Worm (Caenorhabditis elegans) whole organism, mixed stage, embryonic: ENCODE data around the gene algn-9.

Source experiments
- ceh-83 ChIP-seq: fragments of 200-800 bp; sonication (Bioruptor generic); optimal IDR thresholded peaks from 2 replicates; lab custom pipeline; 2018; ENCODE audit warnings: mild to moderate bottlenecking, missing genetic modification characterization, missing compliant biosample characterization
- cnd-1 ChIP-seq: fragments of 200-800 bp; sonication (Bioruptor generic); optimal IDR thresholded peaks from 2 replicates; lab custom pipeline; 2018; ENCODE audit warnings: mild to moderate bottlenecking, missing genetic modification characterization, missing compliant biosample characterization
- hlh-1 ChIP-seq: fragments of 150-350 bp; optimal IDR thresholded peaks from 2 replicates; lab custom pipeline; 2014; ENCODE audit warnings: missing biosample characterization, missing genetic modification reagents, missing genetic modification characterization
- lin-13 ChIP-seq: fragments of 150-350 bp; optimal IDR thresholded peaks from 2 replicates; lab custom pipeline; 2014; ENCODE audit warnings: missing biosample characterization, missing genetic modification characterization
- lsy-2 ChIP-seq: fragments of 150-350 bp; optimal IDR thresholded peaks from 2 replicates; lab custom pipeline; 2014; ENCODE audit warnings: missing biosample characterization, missing genetic modification characterization
- nhr-12 ChIP-seq: fragments of 150-350 bp; optimal IDR thresholded peaks from 2 replicates; lab custom pipeline; 2014; ENCODE audit warnings: missing biosample characterization, missing genetic modification characterization
- nhr-237 ChIP-seq: fragments of 150-350 bp; optimal IDR thresholded peaks from 2 replicates; lab custom pipeline; 2014; ENCODE audit warnings: missing biosample characterization, missing genetic modification characterization
- nhr-28 ChIP-seq: fragments of 150-350 bp; optimal IDR thresholded peaks from 2 replicates; lab custom pipeline; 2014; ENCODE audit warnings: missing biosample characterization, missing genetic modification characterization
- pha-4 ChIP-seq: fragments of 150-350 bp; optimal IDR thresholded peaks from 2 replicates; lab custom pipeline; 2018; ENCODE audit warnings: missing biosample characterization, missing genetic modification reagents, missing genetic modification characterization
- snpc-4 ChIP-seq: fragments of 150-350 bp; optimal IDR thresholded peaks from 2 replicates; lab custom pipeline; 2014; ENCODE audit warnings: missing biosample characterization, missing genetic modification characterization
- sptf-1 ChIP-seq: sonication (generic microtip); optimal IDR thresholded peaks from 2 replicates; lab custom pipeline; 2017; ENCODE audit warnings: mild to moderate bottlenecking, missing genetic modification characterization, moderate library complexity, missing compliant biosample characterization
- unc-120 ChIP-seq: sonication (generic microtip); optimal IDR thresholded peaks from 2 replicates; lab custom pipeline; 2017; ENCODE audit warnings: missing genetic modification characterization, missing compliant biosample characterization; ENCODE audit not compliant: poor library complexity, severe bottlenecking
- unc-39 ChIP-seq: fragments of 150-350 bp; optimal IDR thresholded peaks from 2 replicates; lab custom pipeline; 2014; ENCODE audit warnings: missing biosample characterization, missing genetic modification characterization
- ztf-11 ChIP-seq: fragments of 150-350 bp; optimal IDR thresholded peaks from 2 replicates; lab custom pipeline; 2014; ENCODE audit warnings: missing biosample characterization, missing genetic modification characterization

- TF ChIP-seq snpc-4 (no peak), ceh-83 (GFP tag; lab: Kevin White, UChicago) (no peak), nhr-237 (no peak), pha-4 (tag; lab: Kevin White, UChicago) (no peak), lin-13 (tag; lab: Kevin White, UChicago) (no peak), nhr-28 (tag; lab: Kevin White, UChicago) (no peak), hlh-1 (tag; lab: Kevin White, UChicago) (no peak), cnd-1 (no peak), sptf-1 (tag; lab: Kevin White, UChicago) (no peak), ztf-11 (tag; lab: Kevin White, UChicago) (no peak), unc-120 (tag; lab: Kevin White, UChicago) (no peak), nhr-12 (no peak), unc-39 (no peak), lsy-2 (tag; lab: Kevin White, UChicago) (no peak)
Observed at ce11 chrII:10564578-10564977, 19.6 kb upstream of the algn-9 start, which contains the start of the genes C06A1.6 and C06A1.7.
